Worm (Caenorhabditis elegans) whole organism, young adult: ENCODE results near the gene math-37.

Experiments used
- mxl-1 ChIP-seq: sonication (generic microtip); optimal IDR thresholded peaks from 2 replicates; lab custom pipeline; 2016; ENCODE audit warnings: missing genetic modification characterization, missing compliant biosample characterization
- snpc-4 ChIP-seq, 5 experiments: fragments of 150-350 bp in 1 of 5; sonication (generic microtip) in 4 of 5; optimal IDR thresholded peaks; 2 replicates each; lab custom pipeline; 2014 to 2018; ENCODE audit warnings: missing genetic modification characterization in 5 of 5, missing biosample characterization in 3 of 5, antibody characterized with exemption in 2 of 5, mild to moderate bottlenecking in 2 of 5, missing compliant biosample characterization in 2 of 5, missing genotype in 2 of 5, moderate library complexity in 2 of 5, missing genetic modification reagents in 1 of 5
- zfh-2 ChIP-seq: fragments of 200-800 bp; sonication (Bioruptor generic); conservative IDR thresholded peaks from 2 replicates; pipeline ENCODE4 v1.3.6; 2022; ENCODE audit warnings: missing genetic modification reagents, missing genetic modification characterization, missing compliant biosample characterization

ce11 chrII:2094924-2095650, 26.9 kb downstream of the math-37 start, which contains the start of gene T16A1.2:
- no peak for TF ChIP-seq snpc-4 (GFP tag; optimal IDR thresholded peaks at IDR 0.05; lab: Kevin White, UChicago)
- TF ChIP-seq snpc-4 (tag; optimal IDR thresholded peaks at IDR 0.05; lab: Kevin White, UChicago): no peak
- no peak for TF ChIP-seq mxl-1 (tag; lab: Kevin White, UChicago)
- TF ChIP-seq zfh-2: no peak
